Fruit fly (Drosophila melanogaster): ENCODE measurements around the gene CG5823.

Gene CG5823

DNA sequence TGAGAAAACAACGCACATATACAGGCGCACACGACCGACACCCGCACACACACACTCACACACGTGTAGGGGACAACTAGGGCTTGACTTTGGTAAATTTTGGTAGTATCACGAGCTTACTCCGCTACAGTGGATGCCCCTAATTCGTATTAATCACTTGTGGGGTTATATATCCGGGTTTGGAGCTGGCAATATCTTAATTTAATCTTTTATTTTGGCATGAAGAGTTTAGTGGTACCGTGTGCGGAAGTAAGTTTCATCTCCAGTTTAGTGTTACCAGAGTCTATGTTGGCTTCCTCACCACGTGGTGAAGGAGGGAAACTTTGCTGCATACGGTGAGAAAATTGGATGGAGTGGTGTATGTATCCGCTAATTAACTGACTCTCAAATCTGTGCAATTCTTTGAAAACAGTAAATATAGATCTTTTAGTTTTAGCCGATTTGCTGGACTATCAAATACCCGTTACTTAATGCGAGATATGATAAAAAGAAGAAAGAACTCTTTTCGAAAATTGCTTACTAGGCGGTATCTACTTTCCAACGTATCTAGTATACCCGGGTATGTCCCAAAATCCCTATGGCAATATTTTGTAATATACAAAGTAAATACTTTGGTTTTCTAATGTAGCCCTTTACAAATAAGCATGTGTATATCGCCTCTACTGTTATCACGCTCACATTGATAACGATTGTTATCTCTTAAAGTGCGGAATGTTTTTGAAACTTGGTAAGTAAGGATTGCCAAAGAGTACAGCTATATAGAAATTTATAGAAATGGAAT lies at the start of gene CG5823, which contains the start of gene P5cr-2:
TSS of gene CG5823 (minus strand) at position 263 of the 781 bp plus-strand sequence.
TSS of gene P5cr-2 (plus strand) at position 491 of the 781 bp plus-strand sequence.
- no peak for TF ChIP-seq CG17801 (GFP tag; optimal IDR thresholded peaks at IDR 0.05; ENCODE audit: partially characterized antibody)

DNA sequence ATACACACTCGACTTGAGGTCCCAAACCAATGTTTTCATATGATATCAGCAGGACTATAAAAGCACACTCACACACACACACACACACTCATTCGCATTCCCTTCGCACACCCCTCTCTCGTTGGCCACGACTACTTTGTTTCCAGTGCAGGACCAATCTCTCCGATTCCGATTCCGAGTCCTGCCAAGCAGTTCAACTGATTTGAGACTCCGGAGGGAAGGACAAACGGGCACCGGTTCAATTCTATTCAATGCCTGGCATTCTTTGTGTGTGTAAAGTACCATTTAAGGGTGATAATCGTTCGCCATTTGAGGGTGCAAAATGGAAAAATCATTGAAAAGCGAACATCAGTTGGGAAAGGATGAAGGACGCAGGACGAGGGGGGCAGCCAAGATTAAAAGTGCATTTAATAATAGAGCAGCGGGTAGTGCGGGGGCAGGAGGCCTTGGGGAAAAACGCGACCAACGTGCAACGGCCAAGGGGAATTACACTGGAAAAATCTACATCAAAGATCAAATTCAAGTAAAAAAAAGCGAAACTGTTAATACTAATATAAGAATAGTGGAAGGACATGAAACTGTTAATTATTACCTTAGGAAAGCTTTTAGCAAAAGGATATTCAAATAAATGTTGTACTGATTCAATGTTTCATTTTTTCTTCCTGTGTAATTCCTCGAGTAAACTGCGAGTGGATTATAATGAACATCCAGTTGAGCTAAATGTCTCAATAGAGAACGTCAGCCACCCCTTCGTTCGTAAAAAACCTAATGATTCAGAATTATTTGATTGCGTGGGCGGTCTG lies 49.5 kb upstream of the CG5823 start:
- TF ChIP-seq CG17801 (GFP tag; optimal IDR thresholded peaks at IDR 0.05; ENCODE audit: partially characterized antibody), result no peak

DNA sequence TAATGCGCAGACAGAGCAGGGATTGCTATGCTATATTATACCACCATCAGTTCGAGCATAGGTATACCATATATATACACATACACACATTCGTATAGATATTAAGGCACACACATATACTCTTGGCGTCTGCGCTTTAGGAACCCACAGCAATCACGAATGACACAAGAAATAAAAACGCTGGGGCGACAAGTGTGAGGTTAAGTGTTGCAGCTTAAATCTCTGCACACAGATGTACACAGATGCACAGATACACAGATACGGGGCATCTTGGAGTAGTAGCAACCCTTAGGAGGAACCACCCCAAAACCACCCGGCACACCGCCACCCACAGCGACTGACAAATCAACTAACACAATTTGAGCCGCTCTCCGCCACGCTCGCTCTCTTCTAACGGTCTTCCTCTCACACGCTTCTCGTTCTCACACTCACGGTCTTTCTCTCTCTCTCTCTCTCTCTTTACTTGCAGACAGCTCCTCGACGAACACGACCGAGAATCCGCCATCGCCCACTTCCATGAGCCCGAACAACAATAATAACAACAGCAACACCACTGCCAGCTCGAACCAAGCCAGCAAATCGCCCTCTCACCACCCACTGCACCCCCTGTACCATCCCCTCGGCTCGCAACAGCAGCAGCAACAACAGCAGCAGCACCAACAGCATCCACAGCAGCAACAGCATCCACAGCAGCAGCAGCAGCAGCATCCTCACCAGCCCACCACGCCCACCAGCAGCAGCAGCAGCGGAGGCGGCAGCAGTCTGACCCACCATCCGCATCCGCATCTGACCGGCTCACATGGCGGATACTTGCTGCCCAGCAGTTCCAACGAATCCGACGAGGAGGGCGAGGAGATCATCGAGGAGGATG lies 32.5 kb upstream of the CG5823 start:
- no peak for TF ChIP-seq CG17801 (GFP tag; optimal IDR thresholded peaks at IDR 0.05; ENCODE audit: partially characterized antibody)

DNA sequence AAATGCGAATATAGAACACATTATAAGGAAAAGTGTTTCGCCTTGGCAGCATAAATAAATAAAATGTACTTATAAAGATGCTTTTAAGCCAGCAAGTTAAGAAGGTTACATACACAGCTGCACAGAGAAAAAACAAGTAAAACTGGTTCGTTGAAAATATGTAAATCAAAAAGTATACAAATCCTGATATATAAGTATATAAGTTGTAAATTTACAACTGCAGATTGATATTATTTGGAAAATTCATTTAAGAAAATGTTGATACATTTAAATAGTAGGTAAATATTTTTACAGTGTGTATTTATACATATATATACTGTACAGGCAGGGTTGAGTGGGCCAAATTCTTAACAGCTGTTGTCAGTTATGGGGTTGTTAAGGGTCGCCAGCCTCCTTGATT lies 30.4 kb upstream of the CG5823 start:
- TF ChIP-seq CG17801 (GFP tag; optimal IDR thresholded peaks at IDR 0.05; ENCODE audit: partially characterized antibody), result no peak

dm6 chr3R:17561175-17561574 lies 26.8 kb upstream of the CG5823 start:
- no peak for TF ChIP-seq CG17801 (GFP tag; optimal IDR thresholded peaks at IDR 0.05; ENCODE audit: partially characterized antibody)

dm6 chr3R:17558630-17559029 lies 24.2 kb upstream of the CG5823 start, which contains the start of gene Hmx:
Hmx (plus strand) TSS chr3R:17558930.
- TF ChIP-seq CG17801 (GFP tag; optimal IDR thresholded peaks at IDR 0.05; ENCODE audit: partially characterized antibody), result no peak

DNA sequence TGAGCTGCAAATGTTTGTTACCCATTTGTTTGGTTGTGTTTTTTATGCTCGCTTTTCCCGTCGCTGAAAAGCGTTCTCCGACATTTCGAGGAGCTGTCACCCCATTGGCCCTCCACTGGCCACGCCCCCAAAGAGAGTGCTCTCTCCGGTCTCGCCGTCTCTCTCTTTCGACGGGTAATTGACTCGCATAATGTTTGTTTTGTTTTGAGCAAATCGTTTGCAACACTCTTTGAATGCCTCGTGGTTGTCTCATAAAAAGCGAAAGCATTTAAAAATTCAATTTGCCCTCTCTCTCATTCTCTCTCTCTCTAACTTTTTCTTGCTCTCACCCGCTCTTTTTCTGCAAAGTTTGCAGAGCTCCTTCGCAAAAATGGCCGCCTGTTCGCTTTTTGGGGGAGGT lies 23.1 kb upstream of the CG5823 start:
- no peak for TF ChIP-seq CG17801 (GFP tag; optimal IDR thresholded peaks at IDR 0.05; ENCODE audit: partially characterized antibody)

dm6 chr3R:17550827-17551468 lies 16.6 kb upstream of the CG5823 start:
- no peak for TF ChIP-seq CG17801 (GFP tag; optimal IDR thresholded peaks at IDR 0.05; ENCODE audit: partially characterized antibody)

DNA sequence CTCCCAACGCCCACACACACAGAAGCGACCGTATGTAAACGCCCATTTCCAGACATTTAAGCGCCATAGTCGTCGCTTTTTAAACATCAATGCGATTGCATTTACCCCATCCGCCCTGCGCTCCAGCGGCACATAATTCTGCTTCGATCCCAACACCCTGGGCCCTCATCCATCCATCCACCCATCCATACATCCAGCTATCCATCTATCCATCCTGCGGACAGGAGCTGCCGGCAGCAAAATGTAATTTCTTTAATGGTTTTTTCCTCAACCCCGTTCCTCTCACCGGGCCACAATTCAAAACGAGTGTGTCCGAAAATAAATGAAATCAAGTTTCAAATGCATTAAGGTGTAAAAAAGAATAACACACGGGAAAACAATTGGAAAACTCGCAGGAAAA lies 15.6 kb upstream of the CG5823 start:
- TF ChIP-seq CG17801 (GFP tag; optimal IDR thresholded peaks at IDR 0.05; ENCODE audit: partially characterized antibody), result no peak

dm6 chr3R:17546115-17546705 lies 11.8 kb upstream of the CG5823 start, which contains the start of gene Prx3:
Prx3 (minus strand) TSS chr3R:17546531.
- no peak for TF ChIP-seq CG17801 (GFP tag; optimal IDR thresholded peaks at IDR 0.05; ENCODE audit: partially characterized antibody)

- TF ChIP-seq CG17801 (GFP tag; optimal IDR thresholded peaks at IDR 0.05; ENCODE audit: partially characterized antibody), result no peak
Observed at dm6 chr3R:17544594-17544993, 10.2 kb upstream of the CG5823 start.

DNA sequence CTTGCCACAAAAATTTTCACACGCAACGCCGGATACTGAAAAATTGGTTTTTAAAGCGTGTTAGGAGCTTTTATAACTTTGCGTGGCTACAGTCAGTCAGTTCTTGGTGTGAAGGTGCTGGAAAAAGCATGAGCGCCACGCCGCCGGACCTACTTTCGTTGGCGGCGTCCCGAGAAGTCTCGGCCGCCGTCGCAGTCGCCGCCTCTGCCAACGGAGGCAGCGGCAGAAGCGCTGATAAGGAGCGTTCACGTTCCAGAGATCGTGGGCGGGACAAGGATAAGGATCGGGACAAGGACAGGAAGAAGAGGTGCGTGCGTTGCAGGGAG lies 6.1 kb upstream of the CG5823 start:
- no peak for TF ChIP-seq CG17801 (GFP tag; optimal IDR thresholded peaks at IDR 0.05; ENCODE audit: partially characterized antibody)

DNA sequence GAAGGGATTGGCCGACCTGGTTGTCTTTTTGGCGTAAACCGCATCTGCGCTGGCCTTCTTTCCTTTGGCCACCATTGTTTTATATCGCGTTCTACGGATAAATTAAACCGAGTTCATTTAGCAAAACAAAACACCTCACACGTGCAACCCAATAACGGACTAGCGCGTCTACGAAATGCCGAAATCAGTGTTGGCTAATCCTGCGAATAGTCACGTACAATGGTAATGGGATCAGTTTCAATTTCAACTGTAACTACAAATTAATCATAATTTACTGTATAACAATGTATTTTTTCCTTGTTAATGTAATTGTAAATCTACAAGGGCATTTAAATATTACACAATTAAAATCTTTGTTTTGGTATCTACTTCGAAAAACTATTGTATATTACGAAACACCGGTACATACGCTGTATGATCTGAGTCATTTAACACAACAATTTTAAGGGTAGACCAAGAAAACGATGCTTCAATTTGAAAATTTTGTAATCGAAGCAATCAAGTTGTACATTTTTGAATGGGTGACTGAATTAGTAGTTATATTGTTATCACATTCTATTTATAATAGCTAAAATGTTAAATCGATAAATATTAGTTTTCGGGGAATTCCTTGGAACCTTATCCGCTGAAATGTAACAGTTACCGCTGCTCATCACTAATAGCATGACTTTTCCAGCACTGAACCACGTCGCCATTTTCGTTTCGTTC lies 5.6 kb upstream of the CG5823 start, which contains the start of gene SF1:
TSS of gene SF1 (plus strand) at position 633 of the 708 bp plus-strand sequence.
- TF ChIP-seq CG17801 (GFP tag; optimal IDR thresholded peaks at IDR 0.05; ENCODE audit: partially characterized antibody), result no peak
